Fruit fly (Drosophila melanogaster) whole organism, prepupa: ENCODE data around the gene CG14362.

Experiments
- CG10631 ChIP-seq: fragments of 200-800 bp; sonication (Bioruptor generic); optimal IDR thresholded peaks from 2 replicates; lab custom pipeline; 2016; ENCODE audit warnings: missing biosample characterization, missing genetic modification characterization
- CG10669 ChIP-seq: fragments of 200-800 bp; sonication (Bioruptor generic); optimal IDR thresholded peaks from 3 replicates; lab custom pipeline; 2018; ENCODE audit warnings: missing biosample characterization, mild to moderate bottlenecking, missing genetic modification characterization, moderate library complexity
- CG11294 ChIP-seq: fragments of 200-800 bp; sonication (Bioruptor generic); IDR thresholded peaks from 2 replicates; pipeline ENCODE4 v1.3.6; 2022; ENCODE audit warnings: missing biosample characterization, missing genetic modification characterization
- CG11762 ChIP-seq: fragments of 200-800 bp; sonication (Bioruptor generic); optimal IDR thresholded peaks from 3 replicates; lab custom pipeline; 2016; ENCODE audit warnings: missing biosample characterization, missing genetic modification characterization; ENCODE audit not compliant: insufficient read depth
- CG11902 ChIP-seq: fragments of 200-800 bp; sonication (Bioruptor generic); optimal IDR thresholded peaks from 3 replicates; lab custom pipeline; 2016; ENCODE audit warnings: missing biosample characterization, missing genetic modification characterization
- CG15336 ChIP-seq: fragments of 200-800 bp; sonication (Bioruptor generic); IDR thresholded peaks from 2 replicates; pipeline ENCODE4 v1.3.6; 2022; ENCODE audit warnings: missing biosample characterization, missing genetic modification characterization
- CG1621 ChIP-seq: fragments of 200-800 bp; sonication (Bioruptor generic); optimal IDR thresholded peaks from 3 replicates; lab custom pipeline; 2018; ENCODE audit warnings: missing biosample characterization, mild to moderate bottlenecking, missing genetic modification characterization
- CG3032 ChIP-seq: fragments of 200-800 bp; optimal IDR thresholded peaks from 2 replicates; lab custom pipeline; 2019; ENCODE audit warnings: missing biosample characterization, mild to moderate bottlenecking, missing genetic modification characterization, moderate library complexity
- CG31627 ChIP-seq: fragments of 200-800 bp; sonication (Bioruptor generic); optimal IDR thresholded peaks from 3 replicates; lab custom pipeline; 2016; ENCODE audit warnings: missing biosample characterization, missing genetic modification characterization
- CG32006 ChIP-seq: fragments of 200-800 bp; sonication (Bioruptor generic); optimal IDR thresholded peaks from 3 replicates; lab custom pipeline; 2017; ENCODE audit warnings: missing biosample characterization, mild to moderate bottlenecking, missing genetic modification characterization
- CG34406 ChIP-seq: fragments of 200-800 bp; sonication (Bioruptor generic); optimal IDR thresholded peaks from 3 replicates; lab custom pipeline; 2016; ENCODE audit warnings: missing biosample characterization, missing genetic modification characterization
- CG3919 ChIP-seq: fragments of 200-800 bp; sonication (Bioruptor generic); optimal IDR thresholded peaks from 3 replicates; lab custom pipeline; 2016; ENCODE audit warnings: missing biosample characterization, missing genetic modification characterization
- CG4318 ChIP-seq: fragments of 200-800 bp; sonication (Bioruptor generic); optimal IDR thresholded peaks from 3 replicates; lab custom pipeline; 2017; ENCODE audit warnings: missing biosample characterization, mild to moderate bottlenecking, missing genetic modification characterization
- CG6163 ChIP-seq: fragments of 200-800 bp; sonication (Bioruptor generic); IDR thresholded peaks from 3 replicates; pipeline ENCODE4 v1.3.6; 2022; ENCODE audit warnings: missing biosample characterization, missing genetic modification characterization
- CG6276 ChIP-seq: fragments of 200-800 bp; sonication (Bioruptor generic); optimal IDR thresholded peaks from 2 replicates; lab custom pipeline; 2017; ENCODE audit warnings: missing biosample characterization, mild to moderate bottlenecking, missing genetic modification characterization
- CG6854 ChIP-seq: fragments of 200-800 bp; sonication (Bioruptor generic); optimal IDR thresholded peaks from 2 replicates; lab custom pipeline; 2017; ENCODE audit warnings: missing biosample characterization, mild to moderate bottlenecking, missing genetic modification characterization
- CG8119 ChIP-seq: fragments of 200-800 bp; sonication (Bioruptor generic); IDR thresholded peaks from 3 replicates; pipeline ENCODE4 v1.3.6; 2022; ENCODE audit warnings: missing biosample characterization, missing genetic modification characterization
- CG8319 ChIP-seq: fragments of 200-800 bp; sonication (Bioruptor generic); optimal IDR thresholded peaks from 3 replicates; lab custom pipeline; 2016; ENCODE audit warnings: missing biosample characterization, missing genetic modification characterization
- Eip75B ChIP-seq: fragments of 200-800 bp; sonication (Bioruptor generic); optimal IDR thresholded peaks from 3 replicates; lab custom pipeline; 2016; ENCODE audit warnings: missing biosample characterization, missing genetic modification characterization
- Eip78C ChIP-seq: fragments of 200-800 bp; sonication (Bioruptor generic); peaks from one replicate; lab custom pipeline; 2016; ENCODE audit warnings: missing biosample characterization, missing genetic modification characterization
- Eip93F ChIP-seq: fragments of 200-800 bp; sonication (Bioruptor generic); optimal IDR thresholded peaks from 2 replicates; lab custom pipeline; 2016; ENCODE audit warnings: missing biosample characterization, mild to moderate bottlenecking, missing genetic modification characterization
- Ets21C ChIP-seq: fragments of 200-800 bp; sonication (Bioruptor generic); optimal IDR thresholded peaks from 3 replicates; lab custom pipeline; 2016; ENCODE audit warnings: missing biosample characterization, missing genetic modification characterization
- Ets96B ChIP-seq: fragments of 200-800 bp; optimal IDR thresholded peaks from 2 replicates; lab custom pipeline; 2019; ENCODE audit warnings: missing biosample characterization, mild to moderate bottlenecking, missing genetic modification characterization, moderate library complexity
- Lpt ChIP-seq: fragments of 200-800 bp; sonication (Bioruptor generic); optimal IDR thresholded peaks from 3 replicates; lab custom pipeline; 2016; ENCODE audit warnings: missing biosample characterization, missing genetic modification characterization
- Met ChIP-seq: fragments of 200-800 bp; sonication (Bioruptor generic); optimal IDR thresholded peaks from 3 replicates; lab custom pipeline; 2016; ENCODE audit warnings: missing biosample characterization, missing genetic modification characterization
- OdsH ChIP-seq: fragments of 200-800 bp; sonication (Bioruptor generic); optimal IDR thresholded peaks from 3 replicates; lab custom pipeline; 2016; ENCODE audit warnings: missing biosample characterization, missing genetic modification characterization
- Sox102F ChIP-seq: fragments of 200-800 bp; sonication (Bioruptor generic); optimal IDR thresholded peaks from 2 replicates; lab custom pipeline; 2016; ENCODE audit warnings: missing biosample characterization, mild to moderate bottlenecking, missing genetic modification characterization
- Sox15 ChIP-seq: fragments of 200-800 bp; sonication (Bioruptor generic); optimal IDR thresholded peaks from 3 replicates; lab custom pipeline; 2016; ENCODE audit warnings: missing biosample characterization, missing genetic modification characterization
- achi ChIP-seq: fragments of 200-800 bp; sonication (Bioruptor generic); optimal IDR thresholded peaks from 3 replicates; lab custom pipeline; 2016; ENCODE audit warnings: missing biosample characterization, missing genetic modification characterization
- cyc ChIP-seq: fragments of 200-800 bp; sonication (Bioruptor generic); optimal IDR thresholded peaks from 3 replicates; lab custom pipeline; 2016; ENCODE audit warnings: missing biosample characterization, missing genetic modification characterization
- dsx ChIP-seq: fragments of 200-800 bp; optimal IDR thresholded peaks from 3 replicates; lab custom pipeline; 2019; ENCODE audit warnings: missing biosample characterization, mild to moderate bottlenecking, missing genetic modification characterization, moderate library complexity; ENCODE audit not compliant: poor library complexity, severe bottlenecking
- eg ChIP-seq: fragments of 200-800 bp; sonication (Bioruptor generic); IDR thresholded peaks from 3 replicates; pipeline ENCODE4 v1.3.6; 2022; ENCODE audit warnings: missing biosample characterization, missing genetic modification characterization
- esn ChIP-seq: fragments of 200-800 bp; sonication (Bioruptor generic); optimal IDR thresholded peaks from 2 replicates; lab custom pipeline; 2016; ENCODE audit warnings: missing biosample characterization, mild to moderate bottlenecking, missing genetic modification characterization, moderate library complexity
- fd59A ChIP-seq: fragments of 200-800 bp; sonication (Bioruptor generic); optimal IDR thresholded peaks from 2 replicates; lab custom pipeline; 2017; ENCODE audit warnings: missing biosample characterization, mild to moderate bottlenecking, missing genetic modification characterization, missing genetic modification reagents
- fkh ChIP-seq: fragments of 200-800 bp; sonication (Bioruptor generic); optimal IDR thresholded peaks from 3 replicates; lab custom pipeline; 2017; ENCODE audit warnings: missing biosample characterization, mild to moderate bottlenecking, missing genetic modification characterization, moderate library complexity
- salr ChIP-seq, 2 experiments: fragments of 200-800 bp; sonication (Bioruptor generic); optimal IDR thresholded peaks; 3 replicates each; lab custom pipeline; 2016 to 2018; ENCODE audit warnings: missing biosample characterization in 2 of 2, missing genetic modification characterization in 2 of 2, mild to moderate bottlenecking in 1 of 2
- ss ChIP-seq, 2 experiments: fragments of 200-800 bp; sonication (Bioruptor generic); optimal IDR thresholded peaks; 2 replicates in 1 of 2; 3 replicates in 1 of 2; lab custom pipeline; 2017 to 2018; ENCODE audit warnings: mild to moderate bottlenecking in 2 of 2, missing biosample characterization in 2 of 2, missing genetic modification characterization in 2 of 2, moderate library complexity in 1 of 2
- svp ChIP-seq: fragments of 200-800 bp; sonication (Bioruptor generic); peaks from one replicate; lab custom pipeline; 2016; ENCODE audit warnings: missing biosample characterization, missing genetic modification characterization

CG14362 gene

dm6 chr3R:13855354-13855753 is at the start of gene CG14362:
Gene CG14362, minus strand, starts transcription at chr3R:13855454.
- TF ChIP-seq CG6854 (no peak), Lpt (GFP tag; lab: Kevin White, UChicago) (no peak), salr (GFP tag; optimal IDR thresholded peaks at IDR 0.05; lab: Kevin White, UChicago) (no peak), CG31627 (no peak), fd59A (no peak), CG8119 (no peak), Eip93F (GFP tag; lab: Kevin White, UChicago) (no peak), achi (no peak), Sox15 (GFP tag; lab: Kevin White, UChicago) (no peak), CG6276 (GFP tag; lab: Kevin White, UChicago) (no peak), CG4318 (GFP tag; lab: Kevin White, UChicago) (no peak), esn (GFP tag; lab: Kevin White, UChicago) (no peak), dsx (no peak), svp (GFP tag; lab: Kevin White, UChicago) (no peak), CG3032 (tag; lab: Kevin White, UChicago) (no peak), Eip75B (GFP tag; lab: Kevin White, UChicago) (no peak), Ets96B (tag; lab: Kevin White, UChicago) (no peak), cyc (GFP tag; lab: Kevin White, UChicago) (no peak), ss (GFP tag; optimal IDR thresholded peaks at IDR 0.05; lab: Kevin White, UChicago) (no peak)

- TF ChIP-seq Met (GFP tag; lab: Kevin White, UChicago) (peak; percentile 12), CG1621 (peak; percentile 23), ss (GFP tag; optimal IDR thresholded peaks at IDR 0.05; lab: Kevin White, UChicago) (peak; percentile 1 to 38), CG11902 (GFP tag; lab: Kevin White, UChicago) (no peak), CG3919 (peak; percentile 29), Ets21C (no peak), Sox102F (GFP tag; lab: Kevin White, UChicago) (peak; percentile 13), fkh (peak; percentile 46), eg (GFP tag; lab: Robert Waterston, UW) (0 out of 3 replicates have a peak, but pooled peaks have one; percentile 46), Eip75B (GFP tag; lab: Kevin White, UChicago) (peak; percentile 6), Eip78C (GFP tag; lab: Kevin White, UChicago) (peak; percentile 62), CG6276 (GFP tag; lab: Kevin White, UChicago) (no peak), CG11762 (no peak), CG10669 (GFP tag; lab: Kevin White, UChicago) (no peak), CG6163 (GFP tag; lab: Robert Waterston, UW) (peak; percentile 56; the same call in 2 of the 3 replicates), dsx (peak; percentile 61)
Measured at dm6 chr3R:13901543-13901945, 46.3 kb upstream of the CG14362 start, which contains the start of gene ems. Gene ems, plus strand, starts transcription at chr3R:13901853.

- TF ChIP-seq eg (GFP tag; lab: Robert Waterston, UW) = no peak
- TF ChIP-seq CG3032 (tag; lab: Kevin White, UChicago) = no peak
- TF ChIP-seq CG11294 = no peak
- no peak for TF ChIP-seq CG32006 (GFP tag; lab: Kevin White, UChicago)
- no peak for TF ChIP-seq Met (GFP tag; lab: Kevin White, UChicago)
- TF ChIP-seq OdsH (GFP tag; lab: Kevin White, UChicago) = no peak
- no peak for TF ChIP-seq CG10631 (GFP tag; lab: Kevin White, UChicago)
- no peak for TF ChIP-seq CG10669 (GFP tag; lab: Kevin White, UChicago)
- no peak for TF ChIP-seq CG15336 (GFP tag; lab: Robert Waterston, UW)
- no peak for TF ChIP-seq CG8119
- TF ChIP-seq Lpt (GFP tag; lab: Kevin White, UChicago) = no peak
- no peak for TF ChIP-seq CG1621
- no peak for TF ChIP-seq dsx
- no peak for TF ChIP-seq svp (GFP tag; lab: Kevin White, UChicago)
- no peak for TF ChIP-seq fd59A
- TF ChIP-seq CG8319 (GFP tag; lab: Kevin White, UChicago) = no peak
- no peak for TF ChIP-seq CG34406 (GFP tag; lab: Kevin White, UChicago)
Measured at dm6 chr3R:13899727-13900209, 44.5 kb upstream of the CG14362 start.
